Fruit fly (Drosophila melanogaster) S2 (cell line): ENCODE measurements around the gene bark.

ENCODE experiments used
- CG8478 ChIP-seq: fragments of >200 bp; optimal IDR thresholded peaks from 2 replicates; lab custom pipeline; 2018
- CTCF ChIP-seq, 2 experiments: fragments of >200 bp; optimal IDR thresholded peaks; 2 replicates each; lab custom pipeline; 2018

Gene bark

DNA sequence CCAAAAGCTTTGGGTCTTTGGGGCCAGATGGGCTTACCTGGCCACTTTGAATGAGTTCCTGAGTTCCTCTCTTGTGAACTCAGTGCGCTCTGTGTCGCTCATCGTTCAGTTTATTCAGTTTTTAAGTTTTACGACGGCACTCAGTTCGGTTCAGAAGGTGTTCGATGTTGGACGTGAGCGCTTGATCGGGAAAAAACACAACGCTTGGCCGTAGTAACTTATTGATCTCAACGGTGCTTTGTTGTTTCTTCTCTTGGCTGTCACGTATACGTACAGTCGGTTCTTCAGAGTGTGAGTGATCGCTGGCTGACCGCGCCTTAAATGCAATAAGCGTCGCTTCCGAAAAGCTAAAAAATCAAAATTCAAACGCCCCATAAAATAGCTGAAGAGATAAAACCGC, at the start of gene bark:
bark (plus strand) TSS at position 140 of the 400 bp plus-strand sequence.
- TF ChIP-seq CG8478 (lab: Kevin White, UChicago) = no peak
- no peak for TF ChIP-seq CTCF (optimal IDR thresholded peaks at IDR 0.05; lab: Kevin White, UChicago)

dm6 chr2L:3737682-3738081, 49.3 kb upstream of the bark start:
- no peak for TF ChIP-seq CTCF (optimal IDR thresholded peaks at IDR 0.05; lab: Kevin White, UChicago)
- TF ChIP-seq CG8478 (lab: Kevin White, UChicago) = no peak

DNA sequence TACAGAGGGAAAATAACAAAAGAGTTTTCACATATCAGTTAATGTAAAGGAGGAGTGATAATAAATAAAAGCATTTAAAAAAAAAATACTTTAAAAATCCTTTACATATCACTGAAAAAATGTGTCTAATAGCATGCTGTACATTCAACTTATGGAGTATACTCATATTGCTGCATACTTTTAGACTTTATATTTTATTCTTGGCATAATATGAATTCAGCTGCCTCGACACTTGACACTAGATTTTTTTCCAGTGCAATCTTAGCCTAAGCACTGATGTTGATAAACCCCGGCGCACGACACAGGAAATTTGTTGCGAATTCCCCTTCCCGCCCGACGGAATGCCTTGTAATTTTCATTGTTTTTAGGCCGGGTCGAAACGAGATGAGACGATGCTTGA, 46.5 kb upstream of the bark start:
- TF ChIP-seq CG8478 (lab: Kevin White, UChicago) (no peak), CTCF (optimal IDR thresholded peaks at IDR 0.05; lab: Kevin White, UChicago) (no peak)

DNA sequence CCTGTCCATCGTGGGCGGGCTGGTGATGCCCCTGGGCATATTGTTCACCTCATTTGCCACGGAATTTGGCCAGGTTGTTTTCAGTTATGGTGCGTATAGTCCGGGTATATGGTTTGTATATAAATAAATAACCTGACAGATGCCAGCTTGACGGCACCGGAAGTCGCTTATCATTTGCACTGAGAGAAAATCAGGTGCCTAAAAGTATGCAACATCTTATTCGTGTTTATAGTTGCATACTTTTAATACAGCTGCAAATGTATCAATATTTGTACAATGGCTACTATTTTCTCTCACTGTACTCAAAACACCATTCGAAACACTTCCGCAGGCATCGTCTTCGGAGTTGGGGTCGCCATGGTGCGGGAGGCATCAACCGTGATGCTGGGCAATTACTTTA, 38.3 kb upstream of the bark start:
- TF ChIP-seq CG8478 (lab: Kevin White, UChicago) (no peak), CTCF (optimal IDR thresholded peaks at IDR 0.05; lab: Kevin White, UChicago) (no peak)

DNA sequence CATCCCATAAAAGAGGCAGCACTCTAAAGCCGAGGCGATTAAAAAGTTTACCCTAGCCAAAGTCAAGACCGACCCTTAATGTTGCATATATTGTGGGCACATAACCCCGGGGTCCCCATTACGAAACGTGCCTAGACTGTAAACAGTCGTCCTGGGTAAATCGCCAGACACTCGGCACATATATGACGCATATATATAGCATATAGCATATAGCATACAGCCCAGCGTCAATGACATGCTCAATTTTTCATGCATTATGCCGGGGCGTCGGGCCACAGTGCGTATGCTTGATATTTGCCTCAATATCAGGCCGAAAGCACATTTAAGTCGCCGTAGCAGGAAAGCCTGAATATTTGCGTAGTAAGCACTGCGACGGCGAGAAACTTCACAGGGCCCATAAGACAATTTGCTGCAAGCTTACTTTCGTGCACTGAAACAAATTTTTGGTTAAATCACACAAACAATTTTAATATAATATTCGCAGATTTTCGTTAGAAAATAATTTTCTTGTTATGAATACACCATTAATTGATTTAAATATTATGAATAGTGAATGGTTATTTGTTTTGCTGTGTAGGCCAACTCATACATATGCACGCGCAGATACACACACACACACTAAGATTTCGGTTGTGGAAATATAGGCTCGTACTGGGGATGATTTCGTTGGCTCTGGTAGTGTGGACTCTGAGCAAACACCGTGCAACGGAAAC, 32.0 kb upstream of the bark start:
- no peak for TF ChIP-seq CG8478 (lab: Kevin White, UChicago)
- no peak for TF ChIP-seq CTCF (optimal IDR thresholded peaks at IDR 0.05; lab: Kevin White, UChicago)

DNA sequence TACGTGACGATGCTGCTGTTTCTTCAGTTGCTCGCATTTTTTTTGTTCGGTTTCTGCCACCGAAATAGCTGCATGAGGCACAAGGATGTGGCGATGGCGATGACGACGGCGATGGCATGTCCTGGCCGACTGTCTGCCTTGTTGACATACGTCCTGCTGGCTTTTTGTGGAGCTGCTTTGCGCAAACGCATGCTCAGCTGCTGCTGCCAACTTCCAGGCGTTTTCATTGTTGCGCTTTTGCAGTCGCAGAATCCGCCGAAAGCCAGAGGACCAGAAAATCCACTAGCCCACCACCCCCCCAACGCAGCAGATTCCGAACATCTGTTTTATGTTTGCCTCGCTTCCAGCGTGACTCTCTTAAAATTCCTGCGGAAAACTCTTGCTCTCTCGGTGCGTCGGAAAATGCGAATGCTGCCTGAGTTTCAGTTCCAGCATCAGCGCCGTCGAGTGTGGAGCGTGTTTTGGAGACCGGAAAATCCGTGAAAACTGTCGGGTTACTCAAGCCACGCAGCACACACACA, 30.1 kb upstream of the bark start, which contains the start of gene CG43707:
CG43707 (plus strand) TSS at position 426 of the 521 bp plus-strand sequence.
- TF ChIP-seq CTCF (optimal IDR thresholded peaks at IDR 0.05; lab: Kevin White, UChicago) (no peak), CG8478 (lab: Kevin White, UChicago) (no peak)

DNA sequence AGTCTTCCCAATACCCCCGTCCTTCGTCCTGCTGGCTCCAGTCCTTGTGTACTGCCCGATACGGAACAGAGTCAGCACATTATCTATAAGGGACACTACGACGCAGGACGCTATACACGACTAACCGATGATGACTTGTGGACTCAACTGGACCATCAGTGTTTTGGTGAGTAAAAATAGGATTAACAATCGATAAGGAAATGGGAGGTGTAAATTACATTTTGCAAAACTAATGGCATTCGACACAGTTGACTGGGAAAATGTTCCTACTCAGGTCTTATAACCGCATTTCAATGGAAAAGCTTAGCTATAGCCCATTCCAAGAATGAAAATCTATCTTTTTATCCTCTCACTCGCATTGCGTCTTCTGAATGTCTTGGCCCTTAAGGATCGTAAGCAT, 21.8 kb upstream of the bark start, which contains the start of gene CG43703:
CG43703 (plus strand) TSS at position 301 of the 400 bp plus-strand sequence.
- TF ChIP-seq CG8478 (lab: Kevin White, UChicago) = no peak
- TF ChIP-seq CTCF (optimal IDR thresholded peaks at IDR 0.05; lab: Kevin White, UChicago) = no peak

dm6 chr2L:3769718-3770461, 17.1 kb upstream of the bark start:
- no peak for TF ChIP-seq CG8478 (lab: Kevin White, UChicago)

dm6 chr2L:3771109-3772067, 15.6 kb upstream of the bark start, which contains the start of gene bowl:
Gene bowl (plus strand): TSS chr2L:3771700.
- TF ChIP-seq CTCF (optimal IDR thresholded peaks at IDR 0.05; lab: Kevin White, UChicago) (peak in 1 of 2 experiments; percentile 20), CG8478 (lab: Kevin White, UChicago) (no peak)

DNA sequence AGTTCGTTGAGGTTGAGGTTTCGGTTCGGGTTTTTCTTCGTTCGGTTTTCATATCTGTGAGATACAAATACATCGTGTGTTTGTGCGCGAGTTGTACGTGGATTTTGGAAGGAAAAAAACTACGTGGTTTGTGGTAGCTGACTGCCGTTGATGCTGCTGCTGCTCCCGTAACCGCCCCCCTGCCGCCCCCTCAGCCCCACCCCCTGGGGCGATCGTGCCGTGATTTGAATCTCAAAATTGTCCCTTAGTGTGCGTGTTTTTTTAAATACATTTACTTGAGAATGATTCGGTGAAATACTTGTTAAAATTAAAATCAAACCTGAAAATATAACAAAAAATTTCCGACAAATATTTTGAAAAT, 14.9 kb upstream of the bark start:
- TF ChIP-seq CG8478 (lab: Kevin White, UChicago) (no peak), CTCF (optimal IDR thresholded peaks at IDR 0.05; lab: Kevin White, UChicago) (peak in 1 of 2 experiments; percentile 3)

DNA sequence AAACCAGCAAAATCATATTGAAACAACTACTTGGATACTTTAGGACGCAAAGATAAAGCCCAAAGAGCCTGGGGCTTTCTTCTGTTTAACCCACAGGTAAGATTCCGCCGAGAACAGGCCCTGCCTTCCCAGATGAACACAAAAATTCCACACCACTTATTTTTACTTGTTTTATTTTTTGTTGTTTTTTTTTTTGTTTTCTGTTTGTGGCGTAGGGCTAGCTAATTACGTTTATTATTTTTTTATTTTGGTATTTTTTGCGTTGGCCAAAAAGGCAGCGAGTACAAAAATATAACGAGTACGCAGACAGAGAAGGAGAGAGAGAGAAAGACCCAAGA, 14.4 kb upstream of the bark start:
- TF ChIP-seq CG8478 (lab: Kevin White, UChicago) (no peak), CTCF (optimal IDR thresholded peaks at IDR 0.05; lab: Kevin White, UChicago) (no peak)

DNA sequence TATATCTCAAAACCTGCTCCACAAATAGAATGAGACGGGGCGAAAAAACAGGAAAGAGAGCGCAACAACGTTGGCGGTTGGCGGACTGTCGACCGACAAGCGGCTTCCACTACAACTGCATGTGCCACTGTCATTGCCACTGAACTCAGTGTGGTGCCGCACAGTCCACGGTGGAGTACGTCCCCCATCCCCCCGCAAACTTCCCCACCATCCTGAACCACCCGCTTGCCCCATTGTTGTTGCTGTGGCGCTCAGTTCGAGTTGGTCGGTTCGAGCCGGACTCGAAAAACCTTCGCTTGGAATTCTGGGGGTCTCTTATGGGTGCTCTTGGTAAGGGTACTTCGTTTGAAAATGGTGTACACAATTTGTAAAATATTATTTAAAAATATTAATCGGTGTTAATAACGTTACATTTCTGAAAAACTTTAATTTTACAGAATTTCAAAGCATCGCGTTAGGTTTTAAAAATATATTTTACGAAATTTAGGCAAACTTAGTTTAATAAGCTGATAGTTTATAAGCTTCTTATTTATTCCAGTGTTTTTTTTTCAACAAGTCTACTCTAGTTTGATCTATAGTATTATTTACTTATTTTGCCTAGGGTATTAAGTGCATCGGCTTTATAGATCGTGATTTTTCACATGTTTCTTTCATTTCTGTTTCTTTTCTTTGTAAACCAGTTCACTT, 13.9 kb upstream of the bark start:
- no peak for TF ChIP-seq CTCF (optimal IDR thresholded peaks at IDR 0.05; lab: Kevin White, UChicago)
- no peak for TF ChIP-seq CG8478 (lab: Kevin White, UChicago)

dm6 chr2L:3773624-3773978, 13.4 kb upstream of the bark start:
- no peak for TF ChIP-seq CTCF (optimal IDR thresholded peaks at IDR 0.05; lab: Kevin White, UChicago)
- no peak for TF ChIP-seq CG8478 (lab: Kevin White, UChicago)
